Worm (Caenorhabditis elegans): ENCODE measurements around the gene npp-9.

npp-9 gene

DNA sequence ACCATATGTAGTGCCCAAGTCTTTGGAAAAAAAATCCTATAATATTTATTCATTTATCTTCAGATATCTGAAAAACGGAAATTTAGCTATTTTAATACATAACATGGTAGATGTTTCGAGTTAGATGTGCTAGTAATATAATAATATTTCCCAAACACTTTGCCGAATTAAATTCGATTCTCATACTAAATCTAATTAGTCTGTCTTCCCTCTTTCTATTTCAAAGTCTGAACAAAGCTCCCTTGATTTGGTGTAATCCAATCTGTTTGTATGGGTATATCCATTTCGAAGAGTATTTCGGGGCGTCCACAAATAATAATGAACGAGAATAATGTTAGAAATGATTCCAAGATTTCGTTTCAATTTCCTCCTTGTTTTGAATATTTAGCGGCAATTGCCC lies 10.1 kb upstream of the npp-9 start:
- TF ChIP-seq sem-2 (GFP tag; optimal IDR thresholded peaks at IDR 0.05) (no peak), unc-120 (tag; optimal IDR thresholded peaks at IDR 0.05; ENCODE audit: poor library complexity, severe bottlenecking) (no peak), flh-1 (GFP tag; optimal IDR thresholded peaks at IDR 0.05) (no peak), zip-8 (tag; optimal IDR thresholded peaks at IDR 0.05) (no peak), mab-5 (tag; optimal IDR thresholded peaks at IDR 0.05) (no peak), ces-1 (GFP tag; optimal IDR thresholded peaks at IDR 0.05) (peak; percentile 99)

DNA sequence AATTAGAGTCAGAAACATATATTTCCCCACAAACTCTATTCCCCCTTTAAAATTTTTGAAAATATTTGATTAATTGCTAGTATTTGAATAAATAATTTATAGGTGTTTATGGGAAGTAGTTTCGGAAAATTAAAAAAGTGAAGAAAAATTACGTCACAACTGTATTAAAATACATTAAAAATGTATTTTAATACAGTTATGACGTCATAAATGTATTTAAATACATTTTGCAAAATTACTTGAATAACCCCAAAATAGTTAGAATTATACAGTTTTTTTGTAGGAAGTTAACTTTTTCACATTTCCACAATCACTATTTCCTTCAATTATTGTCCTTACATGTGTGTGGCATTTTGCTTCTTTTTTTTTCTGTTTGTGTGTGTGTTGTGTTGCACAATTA lies 9.2 kb upstream of the npp-9 start:
- TF ChIP-seq sptf-1 (tag; optimal IDR thresholded peaks at IDR 0.05) (no peak), zip-8 (tag; optimal IDR thresholded peaks at IDR 0.05) (peak; percentile 96)

DNA sequence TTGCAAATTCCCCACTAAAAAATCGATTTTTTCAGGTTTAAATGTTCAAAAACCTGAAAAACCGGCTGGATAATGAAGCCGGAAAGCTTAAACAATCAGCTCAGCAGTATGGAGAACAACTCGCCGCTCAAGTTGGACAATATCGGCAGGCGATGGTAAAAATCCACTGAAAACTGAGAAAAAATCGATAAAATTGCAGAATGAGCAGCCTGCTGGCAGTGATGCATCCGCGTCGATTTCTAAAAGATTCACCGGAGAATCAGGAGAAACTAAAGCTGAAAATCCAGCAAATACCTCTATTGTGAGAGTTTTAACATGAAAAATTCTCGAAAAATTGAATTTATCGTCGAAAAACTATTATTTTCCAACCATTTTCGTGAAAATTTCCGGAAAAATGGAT lies 1.3 kb upstream of the npp-9 start, which contains the start of gene golg-4:
TSS of gene golg-4 (plus strand) at position 34 of the 400 bp plus-strand sequence.
- TF ChIP-seq mls-2 (tag; optimal IDR thresholded peaks at IDR 0.05) (no peak), ztf-11 (tag; optimal IDR thresholded peaks at IDR 0.05) (no peak), unc-62 (GFP tag; optimal IDR thresholded peaks at IDR 0.05) (no peak), ceh-39 (tag; optimal IDR thresholded peaks at IDR 0.05) (no peak), hlh-1 (tag; optimal IDR thresholded peaks at IDR 0.05) (no peak), ces-1 (GFP tag; optimal IDR thresholded peaks at IDR 0.05) (no peak), blmp-1 (tag; optimal IDR thresholded peaks at IDR 0.05) (no peak), sem-2 (GFP tag; optimal IDR thresholded peaks at IDR 0.05) (no peak), unc-120 (tag; optimal IDR thresholded peaks at IDR 0.05; ENCODE audit: poor library complexity, severe bottlenecking) (no peak), elt-3 (tag; optimal IDR thresholded peaks at IDR 0.05) (no peak), nhr-28 (tag; optimal IDR thresholded peaks at IDR 0.05) (no peak), nhr-12 (tag; optimal IDR thresholded peaks at IDR 0.05) (no peak), flh-1 (GFP tag; optimal IDR thresholded peaks at IDR 0.05) (no peak), cnd-1 (tag; optimal IDR thresholded peaks at IDR 0.05) (no peak), tbx-8 (GFP tag; optimal IDR thresholded peaks at IDR 0.05) (no peak), bed-3 (GFP tag; optimal IDR thresholded peaks at IDR 0.05) (no peak), ceh-83 (GFP tag; optimal IDR thresholded peaks at IDR 0.05) (no peak)

ce11 chrIII:3400444-3400843 lies 3.8 kb downstream of the npp-9 start:
- TF ChIP-seq hlh-1 (tag; optimal IDR thresholded peaks at IDR 0.05) = no peak
- no peak for TF ChIP-seq nhr-237 (tag; optimal IDR thresholded peaks at IDR 0.05)
- TF ChIP-seq tbx-8 (GFP tag; optimal IDR thresholded peaks at IDR 0.05) = no peak
- TF ChIP-seq blmp-1 (tag; optimal IDR thresholded peaks at IDR 0.05) = no peak
- TF ChIP-seq ztf-11 (tag; optimal IDR thresholded peaks at IDR 0.05) = no peak
- no peak for TF ChIP-seq bed-3 (GFP tag; optimal IDR thresholded peaks at IDR 0.05)
- TF ChIP-seq unc-62 (GFP tag; optimal IDR thresholded peaks at IDR 0.05) = no peak
- no peak for TF ChIP-seq mab-5 (tag; optimal IDR thresholded peaks at IDR 0.05)
- no peak for TF ChIP-seq nhr-76 (tag; optimal IDR thresholded peaks at IDR 0.05)
- TF ChIP-seq snpc-4 (tag; optimal IDR thresholded peaks at IDR 0.05) = no peak
- no peak for TF ChIP-seq ceh-83 (GFP tag; optimal IDR thresholded peaks at IDR 0.05)
- no peak for TF ChIP-seq ham-2 (GFP tag; optimal IDR thresholded peaks at IDR 0.05)
- no peak for TF ChIP-seq zip-8 (tag; optimal IDR thresholded peaks at IDR 0.05)
- TF ChIP-seq mep-1 (tag; optimal IDR thresholded peaks at IDR 0.05) = no peak

- TF ChIP-seq cnd-1 (tag; optimal IDR thresholded peaks at IDR 0.05) (no peak), M03D4.4 (tag; optimal IDR thresholded peaks at IDR 0.05) (peak; percentile 12)
Measured at ce11 chrIII:3398485-3398884, 5.8 kb downstream of the npp-9 start.

- TF ChIP-seq nhr-2 (tag; optimal IDR thresholded peaks at IDR 0.05) = no peak
- no peak for TF ChIP-seq unc-120 (tag; optimal IDR thresholded peaks at IDR 0.05; ENCODE audit: poor library complexity, severe bottlenecking)
- TF ChIP-seq cnd-1 (tag; optimal IDR thresholded peaks at IDR 0.05) = no peak
- TF ChIP-seq ztf-11 (tag; optimal IDR thresholded peaks at IDR 0.05) = no peak
- TF ChIP-seq tbx-8 (GFP tag; optimal IDR thresholded peaks at IDR 0.05) = no peak
- no peak for TF ChIP-seq unc-39 (tag; optimal IDR thresholded peaks at IDR 0.05)
Measured at ce11 chrIII:3397678-3398077, 6.6 kb downstream of the npp-9 start, which contains the start of gene clpf-1. TSS of gene clpf-1 (plus strand) at chrIII:3397743.

DNA sequence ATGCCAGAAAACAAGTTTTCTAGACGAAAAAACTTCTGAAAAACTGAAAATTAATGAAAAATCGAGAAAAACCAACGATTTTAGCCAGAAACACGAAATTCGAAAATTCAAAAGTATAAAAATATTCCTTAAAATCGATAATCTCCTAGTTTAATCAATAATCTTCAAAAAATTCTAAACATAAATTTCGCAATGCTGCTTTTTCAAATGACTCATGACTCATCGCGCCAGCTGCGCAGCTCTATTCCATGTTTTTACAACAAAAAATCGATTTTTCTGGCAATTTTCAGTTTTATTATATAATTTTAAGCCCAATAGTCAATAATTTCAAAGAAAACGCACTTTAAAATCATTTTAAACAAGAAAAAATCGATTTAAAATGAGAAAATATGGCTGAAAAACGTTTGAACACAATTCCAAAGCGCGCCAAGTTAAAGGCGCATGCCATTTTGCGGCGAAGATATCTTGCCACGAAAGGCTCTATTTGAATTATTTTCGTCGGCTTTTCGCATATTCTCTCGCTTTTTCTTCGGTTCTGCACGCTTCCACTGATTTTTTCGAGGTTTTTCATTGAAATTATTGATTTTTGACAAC lies 8.3 kb downstream of the npp-9 start, which contains the start of gene cri-3:
TSS of gene cri-3 (plus strand) at position 482 of the 594 bp plus-strand sequence.
- TF ChIP-seq ces-1 (GFP tag; optimal IDR thresholded peaks at IDR 0.05) (peak; percentile 27), ham-2 (GFP tag; optimal IDR thresholded peaks at IDR 0.05) (peak; percentile 20), zip-8 (tag; optimal IDR thresholded peaks at IDR 0.05) (no peak), unc-120 (tag; optimal IDR thresholded peaks at IDR 0.05; ENCODE audit: poor library complexity, severe bottlenecking) (peak; percentile 88)
